Worm (Caenorhabditis elegans) whole organism, young adult: Measurements from ENCODE around the gene VY10G11R.1.

ENCODE experiments used
- C06A6.2 ChIP-seq: fragments of 200-800 bp; sonication (Bioruptor generic); conservative IDR thresholded peaks from 2 replicates; pipeline ENCODE4 v1.3.6; 2022; ENCODE audit warnings: missing genetic modification characterization, missing compliant biosample characterization
- F49E8.2 ChIP-seq: sonication (generic microtip); optimal IDR thresholded peaks from 3 replicates; lab custom pipeline; 2017; ENCODE audit warnings: missing genetic modification characterization, mild to moderate bottlenecking, missing compliant biosample characterization, antibody characterized with exemption, moderate library complexity; ENCODE audit not compliant: insufficient read depth
- F57A8.1 ChIP-seq: fragments of 200-800 bp; sonication (Bioruptor generic); optimal IDR thresholded peaks from 2 replicates; lab custom pipeline; 2018; ENCODE audit warnings: mild to moderate bottlenecking, missing genetic modification characterization, moderate library complexity, missing compliant biosample characterization
- ZK185.1 ChIP-seq: sonication (generic microtip); optimal IDR thresholded peaks from 2 replicates; lab custom pipeline; 2016; ENCODE audit warnings: mild to moderate bottlenecking, missing genetic modification characterization, missing compliant biosample characterization; ENCODE audit not compliant: poor library complexity, severe bottlenecking
- akir-1 ChIP-seq: fragments of 200-800 bp; sonication (Bioruptor generic); optimal IDR thresholded peaks from 2 replicates; lab custom pipeline; 2018; ENCODE audit warnings: mild to moderate bottlenecking, missing genetic modification characterization, moderate library complexity, missing compliant biosample characterization
- ama-1 ChIP-seq, 3 experiments: fragments of 150-350 bp in 1 of 3; sonication (generic microtip) in 2 of 3; optimal IDR thresholded peaks; 2 replicates each; lab custom pipeline; 2014 to 2018; ENCODE audit warnings: missing biosample characterization in 2 of 3, missing genetic modification characterization in 2 of 3, missing genetic modification reagents in 2 of 3
- aptf-2 ChIP-seq: fragments of 200-800 bp; sonication (Bioruptor generic); conservative IDR thresholded peaks from 2 replicates; pipeline ENCODE4 v1.3.6; 2022; ENCODE audit warnings: missing genetic modification reagents, missing genetic modification characterization, missing compliant biosample characterization
- aptf-3 ChIP-seq: fragments of 200-800 bp; sonication (Bioruptor generic); IDR thresholded peaks from 2 replicates; pipeline ENCODE4 v1.3.6; 2022; ENCODE audit warnings: missing genetic modification characterization, missing compliant biosample characterization
- atf-7 ChIP-seq: sonication (generic microtip); optimal IDR thresholded peaks from 2 replicates; lab custom pipeline; 2017; ENCODE audit warnings: mild to moderate bottlenecking, missing genetic modification characterization, missing compliant biosample characterization
- athp-1 ChIP-seq: sonication (generic microtip); optimal IDR thresholded peaks from 2 replicates; lab custom pipeline; 2017; ENCODE audit warnings: mild to moderate bottlenecking, missing genetic modification characterization, missing compliant biosample characterization
- attf-3 ChIP-seq: fragments of 200-800 bp; sonication (Bioruptor generic); conservative IDR thresholded peaks from 2 replicates; pipeline ENCODE4 v1.3.6; 2022; ENCODE audit warnings: missing genetic modification reagents, missing genetic modification characterization, missing compliant biosample characterization
- ceh-91 ChIP-seq: fragments of 200-800 bp; sonication (Bioruptor generic); IDR thresholded peaks from 2 replicates; pipeline ENCODE4 v1.3.6; 2022; ENCODE audit warnings: missing genetic modification reagents, missing genetic modification characterization, missing compliant biosample characterization
- die-1 ChIP-seq: sonication (generic microtip); optimal IDR thresholded peaks from 2 replicates; lab custom pipeline; 2016; ENCODE audit warnings: missing genotype, mild to moderate bottlenecking, missing genetic modification characterization, missing compliant biosample characterization
- efl-1 ChIP-seq: fragments of 150-350 bp; optimal IDR thresholded peaks from 2 replicates; lab custom pipeline; 2014; ENCODE audit warnings: missing biosample characterization, missing genetic modification reagents, missing genetic modification characterization
- egl-18 ChIP-seq: fragments of 200-800 bp; sonication (Bioruptor generic); IDR thresholded peaks from 2 replicates; pipeline ENCODE4 v1.3.6; 2022; ENCODE audit warnings: missing genetic modification reagents, missing genetic modification characterization, missing compliant biosample characterization
- egrh-3 ChIP-seq: fragments of 200-800 bp; sonication (Bioruptor generic); IDR thresholded peaks from 2 replicates; pipeline ENCODE4 v1.3.6; 2022; ENCODE audit warnings: missing genetic modification reagents, missing genetic modification characterization, missing compliant biosample characterization
- ets-4 ChIP-seq: fragments of 200-800 bp; sonication (Bioruptor generic); optimal IDR thresholded peaks from 2 replicates; lab custom pipeline; 2018; ENCODE audit warnings: mild to moderate bottlenecking, missing genetic modification characterization, missing compliant biosample characterization
- fkh-3 ChIP-seq: sonication (generic microtip); optimal IDR thresholded peaks from 2 replicates; lab custom pipeline; 2016; ENCODE audit warnings: mild to moderate bottlenecking, missing genetic modification characterization, missing compliant biosample characterization
- gei-17 ChIP-seq: fragments of 200-800 bp; sonication (Bioruptor generic); optimal IDR thresholded peaks from 2 replicates; lab custom pipeline; 2018; ENCODE audit warnings: mild to moderate bottlenecking, missing genetic modification characterization, missing compliant biosample characterization
- hlh-12 ChIP-seq: sonication (generic microtip); optimal IDR thresholded peaks from 2 replicates; lab custom pipeline; 2016; ENCODE audit warnings: missing genetic modification characterization, missing compliant biosample characterization
- hmg-1.2 ChIP-seq: fragments of 200-800 bp; sonication (Bioruptor generic); IDR thresholded peaks from 2 replicates; pipeline ENCODE4 v1.3.6; 2022; ENCODE audit warnings: missing genetic modification reagents, missing genetic modification characterization, missing compliant biosample characterization
- hmg-20 ChIP-seq: fragments of 200-800 bp; sonication (Bioruptor generic); IDR thresholded peaks from 2 replicates; pipeline ENCODE4 v1.3.6; 2022; ENCODE audit warnings: missing genetic modification reagents, missing genetic modification characterization, missing compliant biosample characterization
- hrde-1 ChIP-seq: sonication (generic microtip); optimal IDR thresholded peaks from 2 replicates; lab custom pipeline; 2016; ENCODE audit warnings: missing genetic modification characterization, mild to moderate bottlenecking, missing compliant biosample characterization, moderate library complexity, missing genotype, missing genetic modification reagents, borderline replicate concordance
- hsf-1 ChIP-seq: fragments of 200-800 bp; sonication (Bioruptor generic); IDR thresholded peaks from 2 replicates; pipeline ENCODE4 v1.3.6; 2022; ENCODE audit warnings: missing genetic modification reagents, missing genetic modification characterization, missing compliant biosample characterization
- let-607 ChIP-seq, 2 experiments: fragments of 200-800 bp in 1 of 2; sonication (Bioruptor generic) in 1 of 2; sonication (generic microtip) in 1 of 2; optimal IDR thresholded peaks; 2 replicates each; lab custom pipeline; 2016 to 2018; ENCODE audit warnings: mild to moderate bottlenecking in 2 of 2, missing compliant biosample characterization in 2 of 2, missing genetic modification characterization in 2 of 2, moderate library complexity in 2 of 2, missing genotype in 1 of 2
- lin-26 ChIP-seq: fragments of 200-800 bp; sonication (Bioruptor generic); IDR thresholded peaks from 2 replicates; pipeline ENCODE4 v1.3.6; 2022; ENCODE audit warnings: missing genetic modification reagents, missing genetic modification characterization, missing compliant biosample characterization
- lin-35 ChIP-seq, 3 experiments: fragments of 150-350 bp in 2 of 3; sonication (generic microtip) in 1 of 3; optimal IDR thresholded peaks; 2 replicates each; lab custom pipeline; 2014 to 2018; ENCODE audit warnings: missing biosample characterization in 3 of 3, missing genetic modification characterization in 3 of 3, missing genetic modification reagents in 3 of 3
- lin-40 ChIP-seq: sonication (generic microtip); optimal IDR thresholded peaks from 2 replicates; lab custom pipeline; 2016; ENCODE audit warnings: missing genetic modification characterization, mild to moderate bottlenecking, missing compliant biosample characterization, missing genotype, missing genetic modification reagents
- lir-1 ChIP-seq: fragments of 200-800 bp; sonication (Bioruptor generic); conservative IDR thresholded peaks from 2 replicates; pipeline ENCODE4 v1.3.6; 2022; ENCODE audit warnings: missing genetic modification reagents, missing genetic modification characterization, missing compliant biosample characterization
- lsy-27 ChIP-seq: sonication (generic microtip); optimal IDR thresholded peaks from 2 replicates; lab custom pipeline; 2017; ENCODE audit warnings: missing genetic modification characterization, mild to moderate bottlenecking, missing compliant biosample characterization, antibody characterized with exemption, missing genotype, borderline replicate concordance; ENCODE audit not compliant: insufficient read depth
- madf-6 ChIP-seq: fragments of 200-800 bp; sonication (Bioruptor generic); IDR thresholded peaks from 2 replicates; pipeline ENCODE4 v1.3.6; 2022; ENCODE audit warnings: missing genetic modification reagents, missing genetic modification characterization, missing compliant biosample characterization
- mes-4 ChIP-seq: sonication (generic microtip); optimal IDR thresholded peaks from 2 replicates; lab custom pipeline; 2016; ENCODE audit warnings: missing genotype, missing genetic modification characterization, missing compliant biosample characterization
- rpc-1 ChIP-seq, 2 experiments: fragments of 150-350 bp in 1 of 2; sonication (generic microtip) in 1 of 2; optimal IDR thresholded peaks; 2 replicates each; lab custom pipeline; 2014 to 2018; ENCODE audit warnings: missing biosample characterization in 1 of 2, missing genetic modification characterization in 1 of 2, missing genetic modification reagents in 1 of 2, missing genotype in 1 of 2
- sea-2 ChIP-seq: fragments of 200-800 bp; sonication (Bioruptor generic); IDR thresholded peaks from 2 replicates; pipeline ENCODE4 v1.3.6; 2022; ENCODE audit warnings: missing genetic modification characterization, missing compliant biosample characterization
- snpc-1.1 ChIP-seq: sonication (generic microtip); optimal IDR thresholded peaks from 2 replicates; lab custom pipeline; 2017; ENCODE audit warnings: missing genetic modification characterization, mild to moderate bottlenecking, missing compliant biosample characterization, antibody characterized with exemption, moderate library complexity, missing genotype, missing genetic modification reagents; ENCODE audit not compliant: insufficient read depth
- sptf-2 ChIP-seq: fragments of 200-800 bp; sonication (Bioruptor generic); optimal IDR thresholded peaks from 2 replicates; lab custom pipeline; 2018; ENCODE audit warnings: mild to moderate bottlenecking, missing genetic modification characterization, missing compliant biosample characterization
- tbp1 ChIP-seq: fragments of 200-800 bp; sonication (Bioruptor generic); optimal IDR thresholded peaks from 2 replicates; lab custom pipeline; 2018; ENCODE audit warnings: mild to moderate bottlenecking, missing genetic modification characterization, missing compliant biosample characterization
- unc-130 ChIP-seq: sonication (generic microtip); optimal IDR thresholded peaks from 2 replicates; lab custom pipeline; 2016; ENCODE audit warnings: missing genetic modification reagents, missing genetic modification characterization, missing compliant biosample characterization
- unc-62 ChIP-seq: fragments of 150-350 bp; optimal IDR thresholded peaks from 2 replicates; lab custom pipeline; 2014; ENCODE audit warnings: missing biosample characterization, missing genetic modification reagents, missing genetic modification characterization
- xnd-1 ChIP-seq: sonication (generic microtip); optimal IDR thresholded peaks from 2 replicates; lab custom pipeline; 2016; ENCODE audit warnings: missing genotype, missing genetic modification reagents, missing genetic modification characterization, missing compliant biosample characterization
- zim-3 ChIP-seq: sonication (generic microtip); optimal IDR thresholded peaks from 2 replicates; lab custom pipeline; 2017; ENCODE audit warnings: mild to moderate bottlenecking, missing genetic modification characterization, moderate library complexity, missing compliant biosample characterization
- ztf-28 ChIP-seq: fragments of 200-800 bp; sonication (Bioruptor generic); IDR thresholded peaks from 2 replicates; pipeline ENCODE4 v1.3.6; 2022; ENCODE audit warnings: missing genetic modification reagents, missing genetic modification characterization, missing compliant biosample characterization
- ztf-3 ChIP-seq: fragments of 200-800 bp; sonication (Bioruptor generic); optimal IDR thresholded peaks from 2 replicates; lab custom pipeline; 2018; ENCODE audit warnings: mild to moderate bottlenecking, missing genetic modification characterization, missing compliant biosample characterization
- ztf-6 ChIP-seq: fragments of 200-800 bp; sonication (Bioruptor generic); IDR thresholded peaks from 2 replicates; pipeline ENCODE4 v1.3.6; 2022; ENCODE audit warnings: missing genetic modification reagents, missing genetic modification characterization, missing compliant biosample characterization

VY10G11R.1 gene

ce11 chrIV:16503590-16504217 is 32.9 kb upstream of the VY10G11R.1 start (continued):
- TF ChIP-seq attf-3 (GFP tag; lab: Robert Waterston, UW) (peak; percentile 33; the same call in 1 of the 2 replicates), madf-6 (GFP tag; lab: Robert Waterston, UW) (peak; percentile 77), egrh-3 (no peak), ztf-28 (peak; percentile 85; the same call in 1 of the 2 replicates), atf-7 (tag; lab: Kevin White, UChicago) (peak; percentile 34), hmg-1.2 (peak; percentile 78), fkh-3 (tag; lab: Kevin White, UChicago) (peak; percentile 70), ztf-6 (GFP tag; lab: Robert Waterston, UW) (no peak), gei-17 (GFP tag; lab: Kevin White, UChicago) (no peak), egl-18 (GFP tag; lab: Robert Waterston, UW) (no peak), die-1 (tag; lab: Kevin White, UChicago) (peak; percentile 91), mes-4 (peak; percentile 86), efl-1 (peak; percentile 33), lin-26 (GFP tag; lab: Robert Waterston, UW) (peak; percentile 98), hrde-1 (tag; lab: Kevin White, UChicago) (peak; percentile 85), lir-1 (GFP tag; lab: Robert Waterston, UW) (peak; percentile 17; the same call in 1 of the 2 replicates), F57A8.1 (GFP tag; lab: Kevin White, UChicago) (peak; percentile 48), athp-1 (peak; percentile 86), zim-3 (tag; lab: Kevin White, UChicago) (peak; percentile 49), ama-1 (optimal IDR thresholded peaks at IDR 0.05; lab: Kevin White, UChicago) (no peak), ama-1 (GFP tag; optimal IDR thresholded peaks at IDR 0.05; lab: Kevin White, UChicago) (peak; percentile 69 to 72), hlh-12 (tag; lab: Kevin White, UChicago) (no peak), ceh-91 (GFP tag; lab: Robert Waterston, UW) (peak; percentile 54; the same call in 1 of the 2 replicates), ets-4 (GFP tag; lab: Kevin White, UChicago) (no peak), snpc-1.1 (peak; percentile 68), lsy-27 (tag; lab: Kevin White, UChicago) (no peak), aptf-3 (0 out of 2 replicates have a peak, but pooled peaks have one; percentile 65), ztf-3 (GFP tag; lab: Kevin White, UChicago) (no peak), rpc-1 (optimal IDR thresholded peaks at IDR 0.05; lab: Kevin White, UChicago) (peak; percentile 78), rpc-1 (tag; optimal IDR thresholded peaks at IDR 0.05; lab: Kevin White, UChicago) (peak; percentile 99), tbp1 (GFP tag; lab: Kevin White, UChicago) (peak; percentile 96), hsf-1 (GFP tag; lab: Robert Waterston, UW) (peak; percentile 87), ZK185.1 (peak; percentile 47), lin-40 (tag; lab: Kevin White, UChicago) (no peak), sptf-2 (GFP tag; lab: Kevin White, UChicago) (peak; percentile 88), hmg-20 (GFP tag; lab: Robert Waterston, UW) (peak; percentile 51; the same call in 1 of the 2 replicates), C06A6.2 (GFP tag; lab: Robert Waterston, UW) (no peak), unc-130 (peak; percentile 37), sea-2 (GFP tag; lab: Robert Waterston, UW) (0 out of 2 replicates have a peak, but pooled peaks have one; percentile 38), aptf-2 (GFP tag; lab: Robert Waterston, UW) (peak; percentile 70), F49E8.2 (tag; lab: Kevin White, UChicago) (peak; percentile 67), akir-1 (GFP tag; lab: Kevin White, UChicago) (no peak), let-607 (tag; optimal IDR thresholded peaks at IDR 0.05; lab: Kevin White, UChicago) (peak in 1 of 2 experiments; percentile 2), unc-62 (GFP tag; lab: Kevin White, UChicago) (no peak), xnd-1 (no peak), lin-35 (GFP tag; optimal IDR thresholded peaks at IDR 0.05; lab: Kevin White, UChicago) (peak in 1 of 3 experiments; percentile 59)
